Fruit fly (Drosophila melanogaster): ENCODE measurements around the gene Sec8.

dm6 chr3R:5781462-5781861 lies 22.7 kb upstream of the Sec8 start, which contains the start of gene kat-60L1:
- TF ChIP-seq CG33017 (tag; optimal IDR thresholded peaks at IDR 0.05) (no peak), bab1 (GFP tag; optimal IDR thresholded peaks at IDR 0.05) (no peak), pad (GFP tag; optimal IDR thresholded peaks at IDR 0.05) (no peak), CG14711 (tag; optimal IDR thresholded peaks at IDR 0.05) (no peak), toe (GFP tag; optimal IDR thresholded peaks at IDR 0.05) (no peak), CG11617 (GFP tag; optimal IDR thresholded peaks at IDR 0.05) (no peak), kay (GFP tag; ENCODE audit: borderline replicate concordance) (no peak), ovo (GFP tag; optimal IDR thresholded peaks at IDR 0.05) (no peak), cnc (optimal IDR thresholded peaks at IDR 0.05) (no peak), cic (GFP tag; optimal IDR thresholded peaks at IDR 0.05) (no peak), CG7101 (tag; optimal IDR thresholded peaks at IDR 0.05) (no peak)
